Worm (Caenorhabditis elegans) whole organism, young adult: ENCODE measurements around the gene F55A11.8.

Source experiments
- B0019.2 ChIP-seq: fragments of 200-800 bp; sonication (Bioruptor generic); conservative IDR thresholded peaks from 2 replicates; pipeline ENCODE4 v1.3.6; 2022; ENCODE audit warnings: missing genetic modification reagents, missing genetic modification characterization, missing compliant biosample characterization
- C06A6.2 ChIP-seq: fragments of 200-800 bp; sonication (Bioruptor generic); conservative IDR thresholded peaks from 2 replicates; pipeline ENCODE4 v1.3.6; 2022; ENCODE audit warnings: missing genetic modification characterization, missing compliant biosample characterization
- D2030.7 ChIP-seq: fragments of 200-800 bp; sonication (Bioruptor generic); IDR thresholded peaks from 2 replicates; pipeline ENCODE4 v1.3.6; 2022; ENCODE audit warnings: missing genetic modification reagents, missing genetic modification characterization, missing compliant biosample characterization
- F22D6.2 ChIP-seq: sonication (generic microtip); optimal IDR thresholded peaks from 2 replicates; lab custom pipeline; 2016; ENCODE audit warnings: mild to moderate bottlenecking, missing genetic modification characterization, missing compliant biosample characterization
- F33H1.4 ChIP-seq: fragments of 200-800 bp; sonication (Bioruptor generic); IDR thresholded peaks from 2 replicates; pipeline ENCODE4 v1.3.6; 2022; ENCODE audit warnings: missing genetic modification reagents, missing genetic modification characterization, missing compliant biosample characterization
- F39B2.1 ChIP-seq: fragments of 200-800 bp; sonication (Bioruptor generic); IDR thresholded peaks from 2 replicates; pipeline ENCODE4 v1.3.6; 2022; ENCODE audit warnings: missing genetic modification reagents, missing genetic modification characterization, missing compliant biosample characterization
- K11D2.4 ChIP-seq: fragments of 200-800 bp; sonication (Bioruptor generic); IDR thresholded peaks from 2 replicates; pipeline ENCODE4 v1.3.6; 2022; ENCODE audit warnings: missing genetic modification reagents, missing genetic modification characterization, missing compliant biosample characterization
- K12H6.12 ChIP-seq: fragments of 200-800 bp; sonication (Bioruptor generic); optimal IDR thresholded peaks from 2 replicates; lab custom pipeline; 2018; ENCODE audit warnings: mild to moderate bottlenecking, missing genetic modification characterization, missing compliant biosample characterization
- T26A5.8 ChIP-seq: sonication (generic microtip); optimal IDR thresholded peaks from 2 replicates; lab custom pipeline; 2016; ENCODE audit warnings: missing genetic modification characterization, missing compliant biosample characterization
- Y53G8AR.9 ChIP-seq: fragments of 200-800 bp; sonication (Bioruptor generic); conservative IDR thresholded peaks from 2 replicates; pipeline ENCODE4 v1.3.6; 2022; ENCODE audit warnings: missing genetic modification reagents, missing genetic modification characterization, missing compliant biosample characterization
- Y95B8A.8 ChIP-seq: fragments of 200-800 bp; sonication (Bioruptor generic); IDR thresholded peaks from 2 replicates; pipeline ENCODE4 v1.3.6; 2022; ENCODE audit warnings: missing genetic modification reagents, missing genetic modification characterization, missing compliant biosample characterization
- aptf-3 ChIP-seq: fragments of 200-800 bp; sonication (Bioruptor generic); IDR thresholded peaks from 2 replicates; pipeline ENCODE4 v1.3.6; 2022; ENCODE audit warnings: missing genetic modification characterization, missing compliant biosample characterization
- atf-7 ChIP-seq: sonication (generic microtip); optimal IDR thresholded peaks from 2 replicates; lab custom pipeline; 2017; ENCODE audit warnings: mild to moderate bottlenecking, missing genetic modification characterization, missing compliant biosample characterization
- attf-3 ChIP-seq: fragments of 200-800 bp; sonication (Bioruptor generic); conservative IDR thresholded peaks from 2 replicates; pipeline ENCODE4 v1.3.6; 2022; ENCODE audit warnings: missing genetic modification reagents, missing genetic modification characterization, missing compliant biosample characterization
- attf-6 ChIP-seq: fragments of 200-800 bp; sonication (Bioruptor generic); IDR thresholded peaks from 2 replicates; pipeline ENCODE4 v1.3.6; 2022; ENCODE audit warnings: missing genetic modification reagents, missing genetic modification characterization, missing compliant biosample characterization
- cebp-1 ChIP-seq, 2 experiments: fragments of 200-800 bp in 1 of 2; sonication (Bioruptor generic) in 1 of 2; sonication (generic microtip) in 1 of 2; IDR thresholded peaks in 1 of 2; optimal IDR thresholded peaks in 1 of 2; 2 replicates each; pipeline versions ENCODE4 v1.3.6 to Lab custom; 2017 to 2022; ENCODE audit warnings: missing compliant biosample characterization in 2 of 2, missing genetic modification characterization in 2 of 2, mild to moderate bottlenecking in 1 of 2, missing genetic modification reagents in 1 of 2, moderate library complexity in 1 of 2
- ceh-40 ChIP-seq: fragments of 200-800 bp; sonication (Bioruptor generic); IDR thresholded peaks from 2 replicates; pipeline ENCODE4 v1.3.6; 2022; ENCODE audit warnings: missing genetic modification characterization, missing compliant biosample characterization
- ceh-79 ChIP-seq: sonication (generic microtip); optimal IDR thresholded peaks from 2 replicates; lab custom pipeline; 2017; ENCODE audit warnings: mild to moderate bottlenecking, missing genetic modification characterization, missing compliant biosample characterization
- chd-7 ChIP-seq: sonication (generic microtip); optimal IDR thresholded peaks from 2 replicates; lab custom pipeline; 2016; ENCODE audit warnings: mild to moderate bottlenecking, missing genetic modification characterization, moderate library complexity, missing compliant biosample characterization
- die-1 ChIP-seq: sonication (generic microtip); optimal IDR thresholded peaks from 2 replicates; lab custom pipeline; 2016; ENCODE audit warnings: missing genotype, mild to moderate bottlenecking, missing genetic modification characterization, missing compliant biosample characterization
- dox-1 ChIP-seq: fragments of 200-800 bp; sonication (Bioruptor generic); IDR thresholded peaks from 2 replicates; pipeline ENCODE4 v1.3.6; 2022; ENCODE audit warnings: missing genetic modification reagents, missing genetic modification characterization, missing compliant biosample characterization
- dpff-1 ChIP-seq: sonication (generic microtip); optimal IDR thresholded peaks from 2 replicates; lab custom pipeline; 2017; ENCODE audit warnings: mild to moderate bottlenecking, missing genetic modification characterization, missing compliant biosample characterization
- dpl-1 ChIP-seq: fragments of 150-350 bp; optimal IDR thresholded peaks from 2 replicates; lab custom pipeline; 2014; ENCODE audit warnings: missing biosample characterization, missing genetic modification reagents, missing genetic modification characterization
- egl-44 ChIP-seq: fragments of 200-800 bp; sonication (Bioruptor generic); IDR thresholded peaks from 2 replicates; pipeline ENCODE4 v1.3.6; 2022; ENCODE audit warnings: missing genetic modification reagents, missing genetic modification characterization, missing compliant biosample characterization
- hsf-1 ChIP-seq: fragments of 200-800 bp; sonication (Bioruptor generic); IDR thresholded peaks from 2 replicates; pipeline ENCODE4 v1.3.6; 2022; ENCODE audit warnings: missing genetic modification reagents, missing genetic modification characterization, missing compliant biosample characterization
- let-607 ChIP-seq, 2 experiments: fragments of 200-800 bp in 1 of 2; sonication (Bioruptor generic) in 1 of 2; sonication (generic microtip) in 1 of 2; optimal IDR thresholded peaks; 2 replicates each; lab custom pipeline; 2016 to 2018; ENCODE audit warnings: mild to moderate bottlenecking in 2 of 2, missing compliant biosample characterization in 2 of 2, missing genetic modification characterization in 2 of 2, moderate library complexity in 2 of 2, missing genotype in 1 of 2
- lin-26 ChIP-seq: fragments of 200-800 bp; sonication (Bioruptor generic); IDR thresholded peaks from 2 replicates; pipeline ENCODE4 v1.3.6; 2022; ENCODE audit warnings: missing genetic modification reagents, missing genetic modification characterization, missing compliant biosample characterization
- lin-40 ChIP-seq: sonication (generic microtip); optimal IDR thresholded peaks from 2 replicates; lab custom pipeline; 2016; ENCODE audit warnings: missing genetic modification characterization, mild to moderate bottlenecking, missing compliant biosample characterization, missing genotype, missing genetic modification reagents
- lin-54 ChIP-seq: fragments of 200-800 bp; sonication (Bioruptor generic); optimal IDR thresholded peaks from 2 replicates; lab custom pipeline; 2018; ENCODE audit warnings: mild to moderate bottlenecking, missing genetic modification characterization, missing compliant biosample characterization
- lir-1 ChIP-seq: fragments of 200-800 bp; sonication (Bioruptor generic); conservative IDR thresholded peaks from 2 replicates; pipeline ENCODE4 v1.3.6; 2022; ENCODE audit warnings: missing genetic modification reagents, missing genetic modification characterization, missing compliant biosample characterization
- lsl-1 ChIP-seq: fragments of 200-800 bp; sonication (Bioruptor generic); optimal IDR thresholded peaks from 2 replicates; lab custom pipeline; 2018; ENCODE audit warnings: mild to moderate bottlenecking, missing genetic modification characterization, moderate library complexity, missing compliant biosample characterization
- madf-8 ChIP-seq: fragments of 200-800 bp; sonication (Bioruptor generic); conservative IDR thresholded peaks from 2 replicates; pipeline ENCODE4 v1.3.6; 2022; ENCODE audit warnings: missing genetic modification reagents, missing genetic modification characterization, missing compliant biosample characterization
- mel-28 ChIP-seq: sonication (generic microtip); optimal IDR thresholded peaks from 2 replicates; lab custom pipeline; 2016; ENCODE audit warnings: borderline replicate concordance, mild to moderate bottlenecking, missing genetic modification characterization, missing compliant biosample characterization
- mxl-1 ChIP-seq: sonication (generic microtip); optimal IDR thresholded peaks from 2 replicates; lab custom pipeline; 2016; ENCODE audit warnings: missing genetic modification characterization, missing compliant biosample characterization
- nfyb-1 ChIP-seq: fragments of 200-800 bp; sonication (Bioruptor generic); IDR thresholded peaks from 2 replicates; pipeline ENCODE4 v1.3.6; 2022; ENCODE audit warnings: missing genetic modification reagents, missing genetic modification characterization, missing compliant biosample characterization
- nhr-179 ChIP-seq: sonication (generic microtip); optimal IDR thresholded peaks from 2 replicates; lab custom pipeline; 2016; ENCODE audit warnings: mild to moderate bottlenecking, missing genetic modification characterization, missing compliant biosample characterization
- nhr-27 ChIP-seq: fragments of 200-800 bp; sonication (Bioruptor generic); optimal IDR thresholded peaks from 2 replicates; lab custom pipeline; 2018; ENCODE audit warnings: mild to moderate bottlenecking, missing genetic modification characterization, moderate library complexity, missing compliant biosample characterization
- nhr-80 ChIP-seq: sonication (generic microtip); optimal IDR thresholded peaks from 2 replicates; lab custom pipeline; 2016; ENCODE audit warnings: missing genetic modification characterization, missing compliant biosample characterization
- repo-1 ChIP-seq: sonication (generic microtip); optimal IDR thresholded peaks from 2 replicates; lab custom pipeline; 2017; ENCODE audit warnings: mild to moderate bottlenecking, missing genetic modification characterization, missing compliant biosample characterization
- somi-1 ChIP-seq: fragments of 200-800 bp; sonication (Bioruptor generic); optimal IDR thresholded peaks from 2 replicates; lab custom pipeline; 2018; ENCODE audit warnings: mild to moderate bottlenecking, missing genetic modification characterization, missing compliant biosample characterization
- sptf-2 ChIP-seq: fragments of 200-800 bp; sonication (Bioruptor generic); optimal IDR thresholded peaks from 2 replicates; lab custom pipeline; 2018; ENCODE audit warnings: mild to moderate bottlenecking, missing genetic modification characterization, missing compliant biosample characterization
- tbp1 ChIP-seq: fragments of 200-800 bp; sonication (Bioruptor generic); optimal IDR thresholded peaks from 2 replicates; lab custom pipeline; 2018; ENCODE audit warnings: mild to moderate bottlenecking, missing genetic modification characterization, missing compliant biosample characterization
- zim-3 ChIP-seq: sonication (generic microtip); optimal IDR thresholded peaks from 2 replicates; lab custom pipeline; 2017; ENCODE audit warnings: mild to moderate bottlenecking, missing genetic modification characterization, moderate library complexity, missing compliant biosample characterization
- ztf-26 ChIP-seq: sonication (generic microtip); optimal IDR thresholded peaks from 2 replicates; lab custom pipeline; 2017; ENCODE audit warnings: missing genetic modification characterization, missing compliant biosample characterization

The F55A11.8 gene

ce11 chrV:11802508-11802907 is 14.5 kb downstream of the F55A11.8 start:
- TF ChIP-seq let-607 (tag; optimal IDR thresholded peaks at IDR 0.05; lab: Kevin White, UChicago) = peak in 1 of 2 experiments; percentile 24
- no peak for TF ChIP-seq dox-1
- TF ChIP-seq C06A6.2 (GFP tag; lab: Robert Waterston, UW) = peak; percentile 60; the same call in 1 of the 2 replicates
- no peak for TF ChIP-seq aptf-3 (GFP tag; lab: Robert Waterston, UW)
- peak; percentile 49; the same call in 1 of the 2 replicates for TF ChIP-seq K11D2.4 (GFP tag; lab: Robert Waterston, UW)
- no peak for TF ChIP-seq nhr-179 (tag; lab: Kevin White, UChicago)
- no peak for TF ChIP-seq B0019.2 (GFP tag; lab: Robert Waterston, UW)
- TF ChIP-seq cebp-1 (GFP tag; IDR thresholded peaks at IDR 0.05; lab: Robert Waterston, UW) = no peak
- TF ChIP-seq cebp-1 (tag; optimal IDR thresholded peaks at IDR 0.05; lab: Kevin White, UChicago) = peak; percentile 28
- no peak for TF ChIP-seq mel-28 (tag; lab: Kevin White, UChicago)
- no peak for TF ChIP-seq F33H1.4
- no peak for TF ChIP-seq dpl-1 (GFP tag; lab: Kevin White, UChicago)
- peak; percentile 15 for TF ChIP-seq tbp1 (GFP tag; lab: Kevin White, UChicago)
- no peak for TF ChIP-seq sptf-2 (GFP tag; lab: Kevin White, UChicago)
- no peak for TF ChIP-seq attf-6 (GFP tag; lab: Robert Waterston, UW)
- peak; percentile 63 for TF ChIP-seq nhr-80
- peak; percentile 59 for TF ChIP-seq atf-7 (tag; lab: Kevin White, UChicago)
- TF ChIP-seq lin-26 (GFP tag; lab: Robert Waterston, UW) = peak; percentile 58; the same call in 1 of the 2 replicates
- TF ChIP-seq somi-1 (GFP tag; lab: Kevin White, UChicago) = peak; percentile 95
- TF ChIP-seq nhr-27 (tag; lab: Kevin White, UChicago) = no peak
- no peak for TF ChIP-seq hsf-1
- TF ChIP-seq dpff-1 (tag; lab: Kevin White, UChicago) = no peak
- peak; percentile 4 for TF ChIP-seq F22D6.2
- peak; percentile 76 for TF ChIP-seq lin-40
- no peak for TF ChIP-seq ceh-40 (GFP tag; lab: Robert Waterston, UW)
- TF ChIP-seq chd-7 = peak; percentile 37
- no peak for TF ChIP-seq lir-1 (GFP tag; lab: Robert Waterston, UW)
- TF ChIP-seq ztf-26 (tag; lab: Kevin White, UChicago) = peak; percentile 91
- no peak for TF ChIP-seq egl-44 (GFP tag; lab: Robert Waterston, UW)
- TF ChIP-seq die-1 = peak; percentile 51
- TF ChIP-seq, all 124 proteins: peak for 14

DNA sequence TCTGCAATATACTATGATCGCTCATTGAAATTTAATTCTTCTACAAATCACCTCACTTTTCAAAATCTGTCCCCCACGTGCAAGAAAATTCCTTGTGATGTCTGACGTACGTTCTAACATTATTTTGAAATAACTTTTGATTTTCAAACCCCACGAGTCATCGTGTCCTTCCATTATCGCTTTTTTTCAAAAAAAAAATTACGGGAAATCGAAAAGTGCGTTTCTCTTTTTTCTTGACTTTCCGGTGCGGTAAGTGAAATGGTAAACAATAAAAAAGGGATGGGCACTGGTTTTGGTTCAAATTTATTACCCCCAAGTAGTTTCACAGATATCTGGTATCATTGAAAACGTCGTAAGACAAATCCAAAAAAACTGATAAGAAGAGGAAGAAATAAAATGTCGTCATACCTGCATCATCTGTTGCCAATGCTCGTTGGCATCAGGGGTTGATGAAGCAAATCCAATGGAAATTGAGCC is 15.6 kb downstream of the F55A11.8 start:
- TF ChIP-seq ztf-26 (tag; lab: Kevin White, UChicago) (peak; percentile 60), lin-54 (GFP tag; lab: Kevin White, UChicago) (no peak), Y53G8AR.9 (GFP tag; lab: Robert Waterston, UW) (no peak), somi-1 (GFP tag; lab: Kevin White, UChicago) (peak; percentile 88), F33H1.4 (no peak), die-1 (peak; percentile 24), nhr-80 (peak; percentile 3), Y95B8A.8 (GFP tag; lab: Robert Waterston, UW) (no peak), lin-40 (peak; percentile 49)

- TF ChIP-seq madf-8 (GFP tag; lab: Robert Waterston, UW) = no peak
- no peak for TF ChIP-seq D2030.7 (GFP tag; lab: Robert Waterston, UW)
- TF ChIP-seq lsl-1 (GFP tag; lab: Kevin White, UChicago) = no peak
- no peak for TF ChIP-seq repo-1 (tag; lab: Kevin White, UChicago)
- no peak for TF ChIP-seq T26A5.8
- no peak for TF ChIP-seq nfyb-1 (GFP tag; lab: Robert Waterston, UW)
- TF ChIP-seq attf-3 = no peak
- TF ChIP-seq F39B2.1 (GFP tag; lab: Robert Waterston, UW) = no peak
- no peak for TF ChIP-seq zim-3 (tag; lab: Kevin White, UChicago)
- no peak for TF ChIP-seq C06A6.2 (GFP tag; lab: Robert Waterston, UW)
- no peak for TF ChIP-seq mxl-1 (tag; lab: Kevin White, UChicago)
- no peak for TF ChIP-seq dpl-1 (GFP tag; lab: Kevin White, UChicago)
- no peak for TF ChIP-seq ceh-79
- TF ChIP-seq tbp1 (GFP tag; lab: Kevin White, UChicago) = no peak
- TF ChIP-seq Y53G8AR.9 (GFP tag; lab: Robert Waterston, UW) = no peak
- TF ChIP-seq K12H6.12 = no peak
- TF ChIP-seq, all 124 proteins: peak for 0
These were observed 21.9 kb downstream of the F55A11.8 start for ce11 chrV:11809935-11810334.
